Fruit fly (Drosophila melanogaster) whole organism, wandering third instar larva: ENCODE data around the gene Cpr67Fb.

ENCODE experiments used
- Abd-B ChIP-seq: fragments of >200 bp; optimal IDR thresholded peaks from 2 replicates; lab custom pipeline; 2017; ENCODE audit warnings: missing biosample characterization, missing genetic modification characterization
- CG32264 ChIP-seq: fragments of 200-800 bp; sonication (Bioruptor generic); optimal IDR thresholded peaks from 2 replicates; lab custom pipeline; 2016; ENCODE audit warnings: missing biosample characterization, missing genetic modification characterization
- CG9705 ChIP-seq: fragments of 200-800 bp; sonication (Bioruptor generic); optimal IDR thresholded peaks from 2 replicates; lab custom pipeline; 2018; ENCODE audit warnings: missing biosample characterization, mild to moderate bottlenecking, missing genetic modification characterization
- CrebA ChIP-seq: fragments of 200-800 bp; sonication (Bioruptor generic); optimal IDR thresholded peaks from 2 replicates; lab custom pipeline; 2016; ENCODE audit warnings: missing biosample characterization, mild to moderate bottlenecking, missing genetic modification characterization, borderline replicate concordance
- Dfd ChIP-seq: fragments of >200 bp; optimal IDR thresholded peaks from 2 replicates; lab custom pipeline; 2017; ENCODE audit warnings: missing biosample characterization, missing genetic modification characterization
- Dif ChIP-seq: fragments of 200-275, 200-300 bp; sonication (Bioruptor generic); optimal IDR thresholded peaks from 2 replicates; lab custom pipeline; 2018; ENCODE audit warnings: missing biosample characterization, missing genetic modification characterization; ENCODE audit not compliant: partially characterized antibody
- GATAd ChIP-seq: sonication (Bioruptor generic); optimal IDR thresholded peaks from 2 replicates; lab custom pipeline; 2016; ENCODE audit warnings: missing biosample characterization, missing genetic modification characterization
- HLH106 ChIP-seq: fragments of 200-800 bp; optimal IDR thresholded peaks from 3 replicates; lab custom pipeline; 2019; ENCODE audit warnings: missing biosample characterization, mild to moderate bottlenecking, missing genetic modification characterization, moderate library complexity
- Hnf4 ChIP-seq: fragments of 200-800 bp; sonication (Bioruptor generic); optimal IDR thresholded peaks from 2 replicates; lab custom pipeline; 2016; ENCODE audit warnings: missing biosample characterization, mild to moderate bottlenecking, missing genetic modification characterization
- Hr78 ChIP-seq: fragments of >200 bp; optimal IDR thresholded peaks from 2 replicates; lab custom pipeline; 2017; ENCODE audit warnings: missing biosample characterization, missing genetic modification characterization
- Hr83 ChIP-seq: fragments of 200-300 bp; sonication (Bioruptor generic); optimal IDR thresholded peaks from 2 replicates; lab custom pipeline; 2016; ENCODE audit warnings: missing biosample characterization, mild to moderate bottlenecking, missing genetic modification characterization, moderate library complexity; ENCODE audit not compliant: poor library complexity, severe bottlenecking
- Jra ChIP-seq: sonication (Bioruptor generic); optimal IDR thresholded peaks from 2 replicates; lab custom pipeline; 2016; ENCODE audit warnings: missing biosample characterization, missing genetic modification characterization
- Mio ChIP-seq: sonication (Bioruptor generic); optimal IDR thresholded peaks from 2 replicates; lab custom pipeline; 2016; ENCODE audit warnings: missing biosample characterization, missing genetic modification characterization
- Myc ChIP-seq: fragments of >200 bp; optimal IDR thresholded peaks from 2 replicates; lab custom pipeline; 2017
- N ChIP-seq: fragments of >200 bp; optimal IDR thresholded peaks from 2 replicates; lab custom pipeline; 2018; ENCODE audit warnings: missing biosample characterization, missing external identifiers, missing genetic modification characterization
- OdsH ChIP-seq: fragments of 200-800 bp; sonication (Bioruptor generic); optimal IDR thresholded peaks from 2 replicates; lab custom pipeline; 2016; ENCODE audit warnings: missing biosample characterization, mild to moderate bottlenecking, missing genetic modification characterization
- Rel ChIP-seq, 2 experiments: fragments of 200-800 bp; sonication (Bioruptor generic) in 1 of 2; optimal IDR thresholded peaks; 2 replicates in 1 of 2; 3 replicates in 1 of 2; lab custom pipeline; 2016 to 2019; ENCODE audit warnings: mild to moderate bottlenecking in 2 of 2, missing biosample characterization in 2 of 2, missing genetic modification characterization in 2 of 2, moderate library complexity in 1 of 2
- Sp1 ChIP-seq: fragments of 200-800 bp; sonication (Bioruptor generic); optimal IDR thresholded peaks from 3 replicates; lab custom pipeline; 2019; ENCODE audit warnings: missing biosample characterization, mild to moderate bottlenecking, missing genetic modification characterization, moderate library complexity
- Vsx2 ChIP-seq: fragments of 200-300, 225-300 bp; sonication (Bioruptor generic); optimal IDR thresholded peaks from 2 replicates; lab custom pipeline; 2018; ENCODE audit warnings: missing biosample characterization, missing genetic modification characterization; ENCODE audit not compliant: partially characterized antibody
- br ChIP-seq: fragments of 200-800 bp; sonication (Bioruptor generic); optimal IDR thresholded peaks from 2 replicates; lab custom pipeline; 2016; ENCODE audit warnings: missing biosample characterization, missing genetic modification characterization
- brk ChIP-seq: fragments of 200-800 bp; sonication (Bioruptor generic); optimal IDR thresholded peaks from 2 replicates; lab custom pipeline; 2016; ENCODE audit warnings: missing biosample characterization, mild to moderate bottlenecking, missing genetic modification characterization
- dl ChIP-seq, 2 experiments: fragments of 175-275, 200-275 bp in 1 of 2; fragments of 200-275 bp in 1 of 2; sonication (Bioruptor generic); optimal IDR thresholded peaks; lab custom pipeline; 2018; ENCODE audit warnings: mild to moderate bottlenecking in 2 of 2, missing biosample characterization in 2 of 2, missing genetic modification characterization in 2 of 2, moderate library complexity in 2 of 2; ENCODE audit not compliant: partially characterized antibody in 2 of 2, insufficient read depth in 1 of 2
- dmrt93B ChIP-seq: fragments of 200-800 bp; sonication (Bioruptor generic); optimal IDR thresholded peaks from 2 replicates; lab custom pipeline; 2018; ENCODE audit warnings: missing biosample characterization, mild to moderate bottlenecking, missing genetic modification characterization
- dsf ChIP-seq: sonication (Bioruptor generic); optimal IDR thresholded peaks from 2 replicates; lab custom pipeline; 2016; ENCODE audit warnings: missing biosample characterization, missing genetic modification characterization, borderline replicate concordance
- ey ChIP-seq: fragments of 200-800 bp; sonication (Bioruptor generic); optimal IDR thresholded peaks from 2 replicates; lab custom pipeline; 2016; ENCODE audit warnings: missing biosample characterization, missing genetic modification characterization
- foxo ChIP-seq, 2 experiments: fragments of 200-800 bp; sonication (Bioruptor generic); optimal IDR thresholded peaks; 2 replicates in 1 of 2; 3 replicates in 1 of 2; lab custom pipeline; 2016 to 2017; ENCODE audit warnings: missing biosample characterization in 2 of 2, missing genetic modification characterization in 2 of 2
- fru ChIP-seq: fragments of 200-800 bp; sonication (Bioruptor generic); optimal IDR thresholded peaks from 3 replicates; lab custom pipeline; 2016; ENCODE audit warnings: missing biosample characterization, mild to moderate bottlenecking, missing genetic modification characterization
- h ChIP-seq: fragments of 200-800 bp; sonication (Bioruptor generic); optimal IDR thresholded peaks from 3 replicates; lab custom pipeline; 2016; ENCODE audit warnings: missing biosample characterization, mild to moderate bottlenecking, missing genetic modification characterization
- jim ChIP-seq: fragments of 175-275, 200-325 bp; sonication (Bioruptor generic); optimal IDR thresholded peaks from 2 replicates; lab custom pipeline; 2016; ENCODE audit warnings: missing biosample characterization, mild to moderate bottlenecking, missing genetic modification characterization
- lola ChIP-seq: fragments of >200 bp; optimal IDR thresholded peaks from 2 replicates; lab custom pipeline; 2017; ENCODE audit warnings: missing biosample characterization, missing genetic modification characterization
- pan ChIP-seq: fragments of >200 bp; optimal IDR thresholded peaks from 2 replicates; lab custom pipeline; 2017
- psq ChIP-seq: fragments of 200-800 bp; sonication (Bioruptor generic); optimal IDR thresholded peaks from 3 replicates; lab custom pipeline; 2017; ENCODE audit warnings: missing biosample characterization, mild to moderate bottlenecking, missing genetic modification characterization, moderate library complexity
- rgr ChIP-seq: fragments of 200-800 bp; sonication (Bioruptor generic); optimal IDR thresholded peaks from 3 replicates; lab custom pipeline; 2016; ENCODE audit warnings: missing biosample characterization, mild to moderate bottlenecking, missing genetic modification characterization
- sage ChIP-seq: fragments of 200-800 bp; sonication (Bioruptor generic); optimal IDR thresholded peaks from 2 replicates; lab custom pipeline; 2016; ENCODE audit warnings: missing biosample characterization, mild to moderate bottlenecking, missing genetic modification characterization
- sv ChIP-seq: fragments of 200-800 bp; sonication (Bioruptor generic); optimal IDR thresholded peaks from 3 replicates; lab custom pipeline; 2016; ENCODE audit warnings: missing biosample characterization, missing genetic modification characterization
- tai ChIP-seq: sonication (Bioruptor generic); optimal IDR thresholded peaks from 2 replicates; lab custom pipeline; 2016; ENCODE audit warnings: missing biosample characterization, missing genetic modification characterization
- usp ChIP-seq: fragments of >200 bp; optimal IDR thresholded peaks from 2 replicates; lab custom pipeline; 2017; ENCODE audit warnings: missing biosample characterization, missing genetic modification characterization
- woc ChIP-seq: sonication (Bioruptor generic); optimal IDR thresholded peaks from 2 replicates; lab custom pipeline; 2016; ENCODE audit warnings: missing biosample characterization, mild to moderate bottlenecking, missing genetic modification characterization

Cpr67Fb gene

dm6 chr3L:10857515-10858023 lies 36.4 kb upstream of the Cpr67Fb start:
- TF ChIP-seq pan: no peak
- TF ChIP-seq Mio: no peak
- no peak for TF ChIP-seq Dfd
- peak; percentile 17 to 36 for TF ChIP-seq dl (GFP tag; optimal IDR thresholded peaks at IDR 0.05; lab: Kevin White, UChicago; ENCODE audit: insufficient read depth in 1 of 2, partially characterized antibody in 2 of 2)
- TF ChIP-seq CG32264 (GFP tag; lab: Kevin White, UChicago): peak; percentile 39
- TF ChIP-seq N: no peak
- peak; percentile 68 for TF ChIP-seq sage
- TF ChIP-seq Hnf4 (GFP tag; lab: Kevin White, UChicago): peak; percentile 68
- no peak for TF ChIP-seq Myc (lab: Kevin White, UChicago)
- TF ChIP-seq foxo (GFP tag; optimal IDR thresholded peaks at IDR 0.05; lab: Kevin White, UChicago): peak in 1 of 2 experiments; percentile 72
- TF ChIP-seq GATAd (GFP tag; lab: Kevin White, UChicago): no peak
- peak; percentile 79 for TF ChIP-seq fru (GFP tag; lab: Kevin White, UChicago)
- TF ChIP-seq HLH106 (tag; lab: Kevin White, UChicago): peak; percentile 10
- TF ChIP-seq OdsH (GFP tag; lab: Kevin White, UChicago): no peak
- no peak for TF ChIP-seq ey (GFP tag; lab: Kevin White, UChicago)
- TF ChIP-seq br (GFP tag; lab: Kevin White, UChicago): peak; percentile 50
- peak; percentile 64 for TF ChIP-seq tai (GFP tag; lab: Kevin White, UChicago)
- TF ChIP-seq Hr78: no peak
- TF ChIP-seq CrebA (GFP tag; lab: Kevin White, UChicago): peak; percentile 62
- TF ChIP-seq Abd-B: no peak
- no peak for TF ChIP-seq usp (GFP tag; lab: Kevin White, UChicago)
- peak; percentile 75 for TF ChIP-seq brk (GFP tag; lab: Kevin White, UChicago)
- TF ChIP-seq Rel (GFP tag; optimal IDR thresholded peaks at IDR 0.05; lab: Kevin White, UChicago): no peak
- peak; percentile 66 for TF ChIP-seq Rel (tag; optimal IDR thresholded peaks at IDR 0.05; lab: Kevin White, UChicago)
- TF ChIP-seq psq: peak; percentile 37
- TF ChIP-seq Jra (GFP tag; lab: Kevin White, UChicago): peak; percentile 49
- no peak for TF ChIP-seq dmrt93B (GFP tag; lab: Kevin White, UChicago)
- peak; percentile 89 for TF ChIP-seq Hr83 (GFP tag; lab: Kevin White, UChicago)
- no peak for TF ChIP-seq woc
- no peak for TF ChIP-seq sv (GFP tag; lab: Kevin White, UChicago)
- no peak for TF ChIP-seq CG9705 (GFP tag; lab: Kevin White, UChicago)
- peak; percentile 83 for TF ChIP-seq h (GFP tag; lab: Kevin White, UChicago)
- TF ChIP-seq rgr (GFP tag; lab: Kevin White, UChicago): peak; percentile 38
- peak; percentile 32 for TF ChIP-seq Sp1 (GFP tag; lab: Kevin White, UChicago)
- peak; percentile 48 for TF ChIP-seq Vsx2 (GFP tag; lab: Kevin White, UChicago)
- peak; percentile 75 for TF ChIP-seq jim (GFP tag; lab: Kevin White, UChicago)
- no peak for TF ChIP-seq lola (GFP tag; lab: Kevin White, UChicago)
- no peak for TF ChIP-seq dsf (GFP tag; lab: Kevin White, UChicago)
- peak; percentile 69 for TF ChIP-seq Dif (GFP tag; lab: Kevin White, UChicago)

- TF ChIP-seq OdsH (GFP tag; lab: Kevin White, UChicago) (no peak), GATAd (GFP tag; lab: Kevin White, UChicago) (peak; percentile 33)
Measured at dm6 chr3L:10858569-10858968, 35.4 kb upstream of the Cpr67Fb start.
